Worm (Caenorhabditis elegans) whole organism, L3 larva: Measurements from ENCODE around the gene srxa-9.
A peak's percentile ranks its signal among the peaks of the same experiment; 100 is the strongest.

ENCODE experiments used
- R02D3.7 ChIP-seq: fragments of 150-350 bp; optimal IDR thresholded peaks from 2 replicates; lab custom pipeline; 2014; ENCODE audit warnings: missing biosample characterization, missing genetic modification characterization
- ZK546.5 ChIP-seq: sonication (generic microtip); optimal IDR thresholded peaks from 2 replicates; lab custom pipeline; 2017; ENCODE audit warnings: missing biosample characterization, missing genetic modification characterization
- ama-1 ChIP-seq: fragments of 150-350 bp; optimal IDR thresholded peaks from 2 replicates; lab custom pipeline; 2018
- ceh-16 ChIP-seq: sonication (generic microtip); optimal IDR thresholded peaks from 2 replicates; lab custom pipeline; 2017; ENCODE audit warnings: missing biosample characterization, missing genetic modification characterization
- ceh-82 ChIP-seq: fragments of 150-350 bp; optimal IDR thresholded peaks from 2 replicates; lab custom pipeline; 2014; ENCODE audit warnings: missing biosample characterization, missing genetic modification characterization
- ceh-9 ChIP-seq: sonication (generic microtip); optimal IDR thresholded peaks from 2 replicates; lab custom pipeline; 2018; ENCODE audit warnings: missing biosample characterization, missing genetic modification characterization
- egl-27 ChIP-seq: sonication (generic microtip); optimal IDR thresholded peaks from 4 replicates; lab custom pipeline; 2017; ENCODE audit warnings: missing biosample characterization, missing genetic modification reagents, missing genetic modification characterization
- egl-5 ChIP-seq: fragments of 150-350 bp; optimal IDR thresholded peaks from 2 replicates; lab custom pipeline; 2017; ENCODE audit warnings: missing biosample characterization, missing genetic modification reagents, missing genetic modification characterization, inconsistent platforms
- elt-2 ChIP-seq: sonication (generic microtip); optimal IDR thresholded peaks from 2 replicates; lab custom pipeline; 2016; ENCODE audit warnings: missing genetic modification reagents, mild to moderate bottlenecking, missing genetic modification characterization, missing compliant biosample characterization
- elt-3 ChIP-seq, 3 experiments: fragments of 150-350 bp in 1 of 3; sonication (generic microtip) in 2 of 3; optimal IDR thresholded peaks; 2 replicates in 2 of 3; 4 replicates in 1 of 3; lab custom pipeline; 2014 to 2017; ENCODE audit warnings: missing biosample characterization in 3 of 3, missing genetic modification characterization in 3 of 3
- eor-1 ChIP-seq, 2 experiments: fragments of 150-350 bp; optimal IDR thresholded peaks; 2 replicates each; lab custom pipeline; 2014 to 2018; ENCODE audit warnings: missing biosample characterization in 2 of 2, missing genetic modification characterization in 2 of 2
- fkh-2 ChIP-seq: fragments of 150-350 bp; optimal IDR thresholded peaks from 2 replicates; lab custom pipeline; 2014; ENCODE audit warnings: missing biosample characterization, missing genetic modification reagents, missing genetic modification characterization
- jun-1 ChIP-seq: fragments of 150-350 bp; optimal IDR thresholded peaks from 2 replicates; lab custom pipeline; 2014; ENCODE audit warnings: missing biosample characterization, missing genetic modification reagents, missing genetic modification characterization
- lin-39 ChIP-seq: fragments of 150-350 bp; optimal IDR thresholded peaks from 2 replicates; lab custom pipeline; 2018; ENCODE audit warnings: missing biosample characterization, missing genetic modification reagents, missing genetic modification characterization
- lsy-12 ChIP-seq: sonication (generic microtip); optimal IDR thresholded peaks from 2 replicates; lab custom pipeline; 2016; ENCODE audit warnings: mild to moderate bottlenecking, missing genetic modification characterization, missing compliant biosample characterization
- mdl-1 ChIP-seq: fragments of 150-350 bp; optimal IDR thresholded peaks from 2 replicates; lab custom pipeline; 2014; ENCODE audit warnings: missing biosample characterization, missing genetic modification characterization
- mml-1 ChIP-seq: fragments of 150-350 bp; sonication (generic microtip); optimal IDR thresholded peaks from 3 replicates; lab custom pipeline; 2014; ENCODE audit warnings: missing biosample characterization, missing genetic modification characterization
- nfya-1 ChIP-seq: sonication (generic microtip); optimal IDR thresholded peaks from 2 replicates; lab custom pipeline; 2017; ENCODE audit warnings: missing genetic modification characterization, mild to moderate bottlenecking, missing compliant biosample characterization, antibody characterized with exemption, moderate library complexity; ENCODE audit not compliant: insufficient read depth
- nhr-11 ChIP-seq: fragments of 150-350 bp; optimal IDR thresholded peaks from 2 replicates; lab custom pipeline; 2014; ENCODE audit warnings: missing biosample characterization, missing genetic modification characterization
- nhr-12 ChIP-seq: fragments of 150-350 bp; optimal IDR thresholded peaks from 2 replicates; lab custom pipeline; 2014; ENCODE audit warnings: missing biosample characterization, missing genetic modification characterization
- nhr-23 ChIP-seq: fragments of 150-350 bp; optimal IDR thresholded peaks from 2 replicates; lab custom pipeline; 2014; ENCODE audit warnings: missing biosample characterization, missing genetic modification reagents, missing genetic modification characterization
- nhr-25 ChIP-seq: sonication (generic microtip); optimal IDR thresholded peaks from 2 replicates; lab custom pipeline; 2017; ENCODE audit warnings: missing biosample characterization, missing genetic modification characterization
- nhr-28 ChIP-seq: fragments of 150-350 bp; optimal IDR thresholded peaks from 2 replicates; lab custom pipeline; 2014; ENCODE audit warnings: missing biosample characterization, missing genetic modification characterization
- nhr-43 ChIP-seq: sonication (generic microtip); optimal IDR thresholded peaks from 2 replicates; lab custom pipeline; 2016; ENCODE audit warnings: mild to moderate bottlenecking, missing genetic modification characterization, missing compliant biosample characterization; ENCODE audit not compliant: poor library complexity, severe bottlenecking
- nhr-67 ChIP-seq: fragments of 150-350 bp; optimal IDR thresholded peaks from 2 replicates; lab custom pipeline; 2014; ENCODE audit warnings: missing biosample characterization, missing genetic modification characterization
- nhr-76 ChIP-seq: fragments of 150-350 bp; sonication (generic microtip); optimal IDR thresholded peaks from 5 replicates; lab custom pipeline; 2014; ENCODE audit warnings: missing biosample characterization, missing genetic modification characterization
- nhr-77 ChIP-seq: fragments of 150-350 bp; optimal IDR thresholded peaks from 2 replicates; lab custom pipeline; 2014; ENCODE audit warnings: missing biosample characterization, missing genetic modification characterization
- pha-4 ChIP-seq: fragments of 150-350 bp; optimal IDR thresholded peaks from 2 replicates; lab custom pipeline; 2014; ENCODE audit warnings: missing biosample characterization, missing genetic modification reagents, missing genetic modification characterization
- snpc-4 ChIP-seq: fragments of 150-350 bp; optimal IDR thresholded peaks from 2 replicates; lab custom pipeline; 2014; ENCODE audit warnings: missing biosample characterization, missing genetic modification characterization
- tbx-2 ChIP-seq: sonication (generic microtip); optimal IDR thresholded peaks from 2 replicates; lab custom pipeline; 2016; ENCODE audit warnings: mild to moderate bottlenecking, missing genetic modification characterization, missing compliant biosample characterization
- unc-39 ChIP-seq: sonication (generic microtip); optimal IDR thresholded peaks from 4 replicates; lab custom pipeline; 2017; ENCODE audit warnings: missing biosample characterization, missing genetic modification characterization
- unc-62 ChIP-seq: fragments of 150-350 bp; sonication (generic microtip); optimal IDR thresholded peaks from 4 replicates; lab custom pipeline; 2014; ENCODE audit warnings: missing biosample characterization, missing genetic modification reagents, missing genetic modification characterization
- ztf-4 ChIP-seq: fragments of 150-350 bp; optimal IDR thresholded peaks from 2 replicates; lab custom pipeline; 2014; ENCODE audit warnings: missing biosample characterization, missing genetic modification characterization

Gene srxa-9

DNA sequence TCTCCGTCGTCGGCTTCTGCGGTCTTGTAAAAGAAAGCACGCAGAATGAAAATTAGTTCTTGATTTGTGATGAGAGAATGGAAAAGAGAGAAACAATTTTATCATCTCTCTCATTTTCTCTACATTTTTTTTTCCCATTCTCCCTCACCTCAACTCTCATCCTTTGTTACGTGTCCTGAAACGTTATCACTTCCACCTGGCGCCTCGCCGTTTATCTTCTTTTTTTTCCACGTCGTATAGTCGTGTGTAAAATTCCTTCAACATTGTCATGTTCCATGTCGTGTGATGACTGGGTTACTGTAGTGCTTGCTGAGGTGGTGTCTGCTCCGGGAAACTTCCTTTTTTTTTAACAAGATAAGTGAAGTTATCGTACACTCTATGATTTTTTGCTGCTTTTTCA is 32.7 kb downstream of the srxa-9 start (continued):
- TF ChIP-seq ceh-82 (tag; lab: Kevin White, UChicago), result no peak
- TF ChIP-seq ama-1 (lab: Kevin White, UChicago), result no peak
- TF ChIP-seq egl-5, result no peak
- no peak for TF ChIP-seq eor-1 (tag; optimal IDR thresholded peaks at IDR 0.05; lab: Kevin White, UChicago)
- TF ChIP-seq unc-39 (tag; lab: Kevin White, UChicago), result no peak

DNA sequence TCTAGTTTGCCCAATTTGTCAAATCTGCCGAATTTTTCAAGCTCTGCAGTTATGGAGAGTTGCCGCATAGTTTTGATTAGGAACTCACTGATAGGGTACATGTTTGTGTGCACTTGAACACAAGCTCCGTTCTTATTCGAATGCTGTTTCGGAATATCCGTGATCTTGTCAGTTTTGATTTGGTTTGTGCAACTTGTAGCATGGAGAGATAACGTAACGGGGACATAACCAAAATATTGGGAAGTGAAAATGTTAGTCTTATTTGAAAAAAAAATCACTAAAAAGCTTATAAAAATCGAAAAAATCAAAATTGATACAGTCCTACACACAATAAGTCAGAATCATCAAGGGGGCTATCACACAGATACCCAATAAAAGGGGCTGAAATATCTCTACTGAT is 35.2 kb downstream of the srxa-9 start, which contains the start of gene Y7A5A.24:
Gene Y7A5A.24 (minus strand): TSS at position 101 of the 400 bp plus-strand sequence.
- TF ChIP-seq nhr-11 (tag; lab: Kevin White, UChicago), result no peak
- no peak for TF ChIP-seq nhr-67 (tag; lab: Kevin White, UChicago)
- no peak for TF ChIP-seq lin-39 (tag; lab: Kevin White, UChicago)

ce11 chrX:15784570-15784969 is 37.8 kb downstream of the srxa-9 start, which contains the start of gene Y7A5A.3:
TSS of gene Y7A5A.3 (minus strand) at chrX:15784670.
- TF ChIP-seq snpc-4 (tag; lab: Kevin White, UChicago), result no peak
- no peak for TF ChIP-seq egl-5
- no peak for TF ChIP-seq egl-27 (tag; lab: Kevin White, UChicago)
- no peak for TF ChIP-seq mdl-1 (tag; lab: Kevin White, UChicago)
- no peak for TF ChIP-seq unc-39 (tag; lab: Kevin White, UChicago)
- TF ChIP-seq nhr-28 (tag; lab: Kevin White, UChicago), result no peak
- no peak for TF ChIP-seq mml-1 (tag; lab: Kevin White, UChicago)
- TF ChIP-seq elt-2 (tag; lab: Kevin White, UChicago), result no peak
- TF ChIP-seq nfya-1 (tag; lab: Kevin White, UChicago), result no peak
- TF ChIP-seq, all 47 proteins: peak for 0

DNA sequence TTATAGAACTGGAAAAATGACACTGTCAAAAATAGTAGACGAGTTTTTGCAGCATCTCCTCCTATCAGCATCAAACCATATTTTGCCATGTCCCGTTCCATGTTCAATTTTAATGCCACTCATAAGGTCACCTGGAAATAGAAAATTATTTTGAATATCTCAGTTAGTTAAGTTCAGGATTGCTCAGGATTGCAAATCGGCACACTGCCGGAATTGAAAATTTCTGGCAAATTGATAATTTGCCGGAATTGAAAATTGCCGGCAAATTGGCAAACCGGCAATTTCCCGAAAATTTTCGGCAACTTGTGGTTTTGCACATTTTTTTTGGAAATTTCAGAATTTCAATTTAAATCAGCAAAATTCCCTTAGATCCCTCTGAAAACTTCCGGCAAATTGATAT is 39.9 kb downstream of the srxa-9 start, which contains the start of gene Y7A5A.5:
Gene Y7A5A.5 (minus strand): TSS at position 101 of the 400 bp plus-strand sequence.
- TF ChIP-seq unc-62 (GFP tag; lab: Kevin White, UChicago) (no peak), mml-1 (tag; lab: Kevin White, UChicago) (no peak), ceh-9 (tag; lab: Kevin White, UChicago) (no peak), tbx-2 (tag; lab: Kevin White, UChicago) (no peak), ZK546.5 (tag; lab: Kevin White, UChicago) (no peak), jun-1 (no peak), nhr-76 (tag; lab: Kevin White, UChicago) (no peak), R02D3.7 (no peak), unc-39 (tag; lab: Kevin White, UChicago) (no peak), fkh-2 (tag; lab: Kevin White, UChicago) (no peak)

ce11 chrX:15794977-15795376 is 48.2 kb downstream of the srxa-9 start, which contains the start of gene Y7A5A.10:
TSS of gene Y7A5A.10 (minus strand) at chrX:15795077.
- no peak for TF ChIP-seq tbx-2 (tag; lab: Kevin White, UChicago)
- no peak for TF ChIP-seq lin-39 (tag; lab: Kevin White, UChicago)
- TF ChIP-seq ztf-4, result no peak
- no peak for TF ChIP-seq elt-3 (tag; optimal IDR thresholded peaks at IDR 0.05; lab: Kevin White, UChicago)
- TF ChIP-seq unc-39 (tag; lab: Kevin White, UChicago), result no peak
- no peak for TF ChIP-seq nfya-1 (tag; lab: Kevin White, UChicago)
- TF ChIP-seq unc-62 (GFP tag; lab: Kevin White, UChicago), result no peak
- TF ChIP-seq ceh-16, result no peak
- TF ChIP-seq nhr-12 (tag; lab: Kevin White, UChicago), result no peak
- TF ChIP-seq nhr-67 (tag; lab: Kevin White, UChicago), result no peak

DNA sequence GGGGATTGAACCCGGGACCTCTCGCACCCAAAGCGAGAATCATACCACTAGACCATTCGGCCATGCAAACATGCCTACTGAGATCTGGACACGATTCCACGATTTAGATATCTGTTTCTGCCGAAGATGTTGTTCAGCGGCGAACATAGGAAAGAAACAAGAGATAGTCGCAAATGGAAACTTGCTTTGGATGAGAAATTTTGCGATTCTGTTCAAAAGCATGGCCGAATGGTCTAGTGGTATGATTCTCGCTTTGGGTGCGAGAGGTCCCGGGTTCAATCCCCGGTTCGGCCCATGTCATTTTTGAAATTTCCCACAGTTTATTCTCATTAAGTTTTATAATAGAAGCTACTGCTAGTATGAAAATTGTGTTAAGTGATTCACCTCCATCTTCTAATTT is 49.8 kb downstream of the srxa-9 start:
- TF ChIP-seq lsy-12 (tag; lab: Kevin White, UChicago), result peak; percentile 6
- no peak for TF ChIP-seq unc-62 (GFP tag; lab: Kevin White, UChicago)
- no peak for TF ChIP-seq nhr-77 (tag; lab: Kevin White, UChicago)
- TF ChIP-seq pha-4 (tag; lab: Kevin White, UChicago), result no peak
- peak; percentile 29 for TF ChIP-seq nhr-25 (tag; lab: Kevin White, UChicago)
- TF ChIP-seq nhr-43 (tag; lab: Kevin White, UChicago), result peak; percentile 68
- TF ChIP-seq nhr-23 (tag; lab: Kevin White, UChicago), result peak; percentile 50
- TF ChIP-seq unc-39 (tag; lab: Kevin White, UChicago), result no peak
